Fruit fly (Drosophila melanogaster): ENCODE results near the gene salt.

The salt gene

dm6 chr3R:31709142-31709541, 45.4 kb downstream of the salt start (continued):
- TF ChIP-seq tx (GFP tag; optimal IDR thresholded peaks at IDR 0.05) (no peak), CG1647 (GFP tag; optimal IDR thresholded peaks at IDR 0.05) (no peak), amos (GFP tag; IDR thresholded peaks at IDR 0.05; ENCODE audit: partially characterized antibody) (no peak), Doc2 (GFP tag; IDR thresholded peaks at IDR 0.05) (no peak), Scr (GFP tag; IDR thresholded peaks at IDR 0.05; ENCODE audit: partially characterized antibody) (no peak), CG8924 (tag; optimal IDR thresholded peaks at IDR 0.05) (no peak), CG12155 (GFP tag; optimal IDR thresholded peaks at IDR 0.05) (no peak), chn (GFP tag; optimal IDR thresholded peaks at IDR 0.05) (no peak), gro (GFP tag; optimal IDR thresholded peaks at IDR 0.05) (no peak), CG2678 (tag; optimal IDR thresholded peaks at IDR 0.05) (peak; percentile 37), MBD-R2 (GFP tag; IDR thresholded peaks at IDR 0.05) (no peak), Sox100B (GFP tag; optimal IDR thresholded peaks at IDR 0.05) (no peak), CG10431 (GFP tag; optimal IDR thresholded peaks at IDR 0.05) (no peak), CG34224 (GFP tag; IDR thresholded peaks at IDR 0.05; ENCODE audit: partially characterized antibody) (no peak), CkIIα-i1 (GFP tag; IDR thresholded peaks at IDR 0.05) (no peak), Hmx (GFP tag; optimal IDR thresholded peaks at IDR 0.05) (no peak), sob (GFP tag; IDR thresholded peaks at IDR 0.05) (peak; percentile 52; the same call in 1 of the 2 replicates), fd102C (GFP tag; optimal IDR thresholded peaks at IDR 0.05) (no peak), da (GFP tag; optimal IDR thresholded peaks at IDR 0.05) (no peak), CG31224 (GFP tag; IDR thresholded peaks at IDR 0.05) (no peak), jing (GFP tag; optimal IDR thresholded peaks at IDR 0.05) (no peak), D (optimal IDR thresholded peaks at IDR 0.05) (no peak), D (GFP tag; optimal IDR thresholded peaks at IDR 0.05) (peak; percentile 14), Hr51 (GFP tag; optimal IDR thresholded peaks at IDR 0.05) (peak in 1 of 2 experiments; percentile 25), Hmr (GFP tag; optimal IDR thresholded peaks at IDR 0.05) (no peak), CG7745 (tag; optimal IDR thresholded peaks at IDR 0.05) (no peak), CG10654 (GFP tag; optimal IDR thresholded peaks at IDR 0.05) (no peak), NFAT (GFP tag; IDR thresholded peaks at IDR 0.05) (peak; percentile 20; the same call in 1 of the 2 replicates), CG43689 (GFP tag; IDR thresholded peaks at IDR 0.05) (no peak), ind (GFP tag; optimal IDR thresholded peaks at IDR 0.05) (peak; percentile 19), toy (GFP tag; IDR thresholded peaks at IDR 0.05) (no peak), cad (GFP tag; optimal IDR thresholded peaks at IDR 0.05) (no peak), CG30431 (GFP tag; optimal IDR thresholded peaks at IDR 0.05) (no peak), CG9609 (GFP tag; optimal IDR thresholded peaks at IDR 0.05) (no peak), pum (GFP tag; optimal IDR thresholded peaks at IDR 0.05) (no peak), CG15011 (GFP tag; optimal IDR thresholded peaks at IDR 0.05) (no peak), Hey (tag; optimal IDR thresholded peaks at IDR 0.05) (no peak), ato (GFP tag; IDR thresholded peaks at IDR 0.05; ENCODE audit: partially characterized antibody) (no peak), YL-1 (GFP tag; optimal IDR thresholded peaks at IDR 0.05) (no peak), CG2875 (GFP tag; optimal IDR thresholded peaks at IDR 0.05) (no peak), Dll (GFP tag; IDR thresholded peaks at IDR 0.05; ENCODE audit: partially characterized antibody) (no peak), CG14667 (GFP tag; IDR thresholded peaks at IDR 0.05) (0 out of 2 replicates have a peak, but pooled peaks have one; percentile 6), psq (GFP tag; optimal IDR thresholded peaks at IDR 0.05) (no peak), NK7.1 (GFP tag; optimal IDR thresholded peaks at IDR 0.05) (no peak), pita (GFP tag; optimal IDR thresholded peaks at IDR 0.05) (no peak), B-H1 (GFP tag; IDR thresholded peaks at IDR 0.05) (peak; percentile 15; the same call in 1 of the 3 replicates), CG3838 (GFP tag; optimal IDR thresholded peaks at IDR 0.05) (no peak), CG12744 (GFP tag; optimal IDR thresholded peaks at IDR 0.05) (no peak), Med (GFP tag) (peak; percentile 19), prd (optimal IDR thresholded peaks at IDR 0.05) (no peak), prd (GFP tag; IDR thresholded peaks at IDR 0.05) (peak; percentile 51; the same call in 2 of the 3 replicates), CG15514 (GFP tag; optimal IDR thresholded peaks at IDR 0.05) (no peak)

All from whole organism, embryonic.